Worm (Caenorhabditis elegans) whole organism, L4 larva: ENCODE results near the gene Y41C4A.21.
"Not testable (repeated sequence)": the region's sequence is repeated elsewhere in the genome, so short reads cannot be mapped to it uniquely, and the experiment has no call there.

ENCODE experiments used
- D1046.2 ChIP-seq: fragments of 200-800 bp; sonication (Bioruptor generic); IDR thresholded peaks from 2 replicates; pipeline ENCODE4 v1.3.6; 2022; ENCODE audit warnings: missing genetic modification characterization, missing compliant biosample characterization
- T26A8.4 ChIP-seq: fragments of 200-800 bp; sonication (Bioruptor generic); IDR thresholded peaks from 2 replicates; pipeline ENCODE4 v1.3.6; 2022; ENCODE audit warnings: missing genetic modification characterization, missing compliant biosample characterization
- Y48G9A.11 ChIP-seq: fragments of 200-800 bp; sonication (Bioruptor generic); IDR thresholded peaks from 2 replicates; pipeline ENCODE4 v1.3.6; 2022; ENCODE audit warnings: missing genetic modification reagents, missing genetic modification characterization, missing compliant biosample characterization
- Y5F2A.4 ChIP-seq: fragments of 200-800 bp; sonication (Bioruptor generic); optimal IDR thresholded peaks from 2 replicates; lab custom pipeline; 2018; ENCODE audit warnings: mild to moderate bottlenecking, missing genetic modification characterization, missing compliant biosample characterization
- aha-1 ChIP-seq: fragments of 150-350 bp; peaks from one replicate; lab custom pipeline; 2014; ENCODE audit warnings: missing biosample characterization, missing genetic modification characterization
- aly-2 ChIP-seq: sonication (generic microtip); optimal IDR thresholded peaks from 2 replicates; lab custom pipeline; 2018; ENCODE audit warnings: missing biosample characterization, missing genetic modification characterization
- ama-1 ChIP-seq: fragments of 150-350 bp; optimal IDR thresholded peaks from 2 replicates; lab custom pipeline; 2014; ENCODE audit warnings: inconsistent platforms, mixed read lengths
- ceh-44 ChIP-seq: fragments of 200-800 bp; sonication (Bioruptor generic); IDR thresholded peaks from 2 replicates; pipeline ENCODE4 v1.3.6; 2022; ENCODE audit warnings: missing genetic modification reagents, missing genetic modification characterization, missing compliant biosample characterization
- ctbp-1 ChIP-seq: fragments of 200-800 bp; sonication (Bioruptor generic); IDR thresholded peaks from 2 replicates; pipeline ENCODE4 v1.3.6; 2022; ENCODE audit warnings: missing genetic modification reagents, missing genetic modification characterization, missing compliant biosample characterization
- daf-16 ChIP-seq, 3 experiments: sonication (generic microtip); optimal IDR thresholded peaks; 2 replicates each; lab custom pipeline; 2016 to 2017; ENCODE audit warnings: missing genetic modification characterization in 3 of 3, missing genetic modification reagents in 3 of 3, mild to moderate bottlenecking in 2 of 3, missing compliant biosample characterization in 2 of 3, missing biosample characterization in 1 of 3, moderate library complexity in 1 of 3
- daf-19 ChIP-seq: fragments of 200-800 bp; sonication (Bioruptor generic); conservative IDR thresholded peaks from 2 replicates; pipeline ENCODE4 v1.3.6; 2022; ENCODE audit warnings: missing genetic modification characterization, missing compliant biosample characterization
- dpl-1 ChIP-seq: fragments of 150-350 bp; optimal IDR thresholded peaks from 2 replicates; lab custom pipeline; 2014; ENCODE audit warnings: missing biosample characterization, missing genetic modification reagents, missing genetic modification characterization
- duxl-1 ChIP-seq: sonication (generic microtip); optimal IDR thresholded peaks from 2 replicates; lab custom pipeline; 2016; ENCODE audit warnings: mild to moderate bottlenecking, missing genetic modification characterization, moderate library complexity, missing compliant biosample characterization; ENCODE audit not compliant: poor library complexity
- dve-1 ChIP-seq: sonication (generic microtip); optimal IDR thresholded peaks from 2 replicates; lab custom pipeline; 2017; ENCODE audit warnings: antibody characterized with exemption, mild to moderate bottlenecking, missing genetic modification characterization, missing compliant biosample characterization; ENCODE audit not compliant: insufficient read depth
- hlh-30 ChIP-seq: sonication (generic microtip); optimal IDR thresholded peaks from 2 replicates; lab custom pipeline; 2017; ENCODE audit warnings: antibody characterized with exemption, mild to moderate bottlenecking, missing genetic modification characterization, missing compliant biosample characterization; ENCODE audit not compliant: insufficient read depth
- hmg-1.1 ChIP-seq: fragments of 200-800 bp; sonication (Bioruptor generic); IDR thresholded peaks from 2 replicates; pipeline ENCODE4 v1.3.6; 2022; ENCODE audit warnings: missing genetic modification reagents, missing genetic modification characterization, missing compliant biosample characterization
- lim-7 ChIP-seq: fragments of 200-800 bp; sonication (Bioruptor generic); IDR thresholded peaks from 2 replicates; pipeline ENCODE4 v1.3.6; 2022; ENCODE audit warnings: missing genetic modification characterization, missing compliant biosample characterization
- lin-38 ChIP-seq: fragments of 200-800 bp; sonication (Bioruptor generic); IDR thresholded peaks from 2 replicates; pipeline ENCODE4 v1.3.6; 2022; ENCODE audit warnings: missing genetic modification reagents, missing genetic modification characterization, missing compliant biosample characterization
- lsy-2 ChIP-seq, 2 experiments: fragments of 150-350 bp in 1 of 2; sonication (generic microtip) in 1 of 2; optimal IDR thresholded peaks; 2 replicates each; lab custom pipeline; 2014 to 2017; ENCODE audit warnings: missing biosample characterization in 2 of 2, missing genetic modification characterization in 2 of 2
- mdl-1 ChIP-seq, 2 experiments: fragments of 150-350 bp in 1 of 2; sonication (generic microtip) in 1 of 2; optimal IDR thresholded peaks; 2 replicates each; lab custom pipeline; 2014 to 2017; ENCODE audit warnings: missing biosample characterization in 2 of 2, missing genetic modification characterization in 2 of 2
- mes-2 ChIP-seq: sonication (generic microtip); optimal IDR thresholded peaks from 2 replicates; lab custom pipeline; 2016; ENCODE audit warnings: missing genotype, mild to moderate bottlenecking, missing genetic modification characterization, missing compliant biosample characterization; ENCODE audit not compliant: poor library complexity, severe bottlenecking
- mxl-2 ChIP-seq: fragments of 200-800 bp; sonication (Bioruptor generic); conservative IDR thresholded peaks from 2 replicates; pipeline ENCODE4 v1.3.6; 2022; ENCODE audit warnings: missing genetic modification reagents, missing genetic modification characterization, missing compliant biosample characterization
- nhr-102 ChIP-seq: sonication (generic microtip); optimal IDR thresholded peaks from 2 replicates; lab custom pipeline; 2016; ENCODE audit warnings: mild to moderate bottlenecking, missing genetic modification characterization, moderate library complexity, missing compliant biosample characterization
- nhr-237 ChIP-seq: sonication (generic microtip); optimal IDR thresholded peaks from 2 replicates; lab custom pipeline; 2017; ENCODE audit warnings: missing biosample characterization, missing genetic modification characterization
- nhr-28 ChIP-seq: fragments of 150-350 bp; optimal IDR thresholded peaks from 2 replicates; lab custom pipeline; 2014; ENCODE audit warnings: missing biosample characterization, missing genetic modification characterization
- rbr-2 ChIP-seq: sonication (generic microtip); optimal IDR thresholded peaks from 2 replicates; lab custom pipeline; 2016; ENCODE audit warnings: missing genotype, missing genetic modification characterization, missing compliant biosample characterization
- saeg-2 ChIP-seq: fragments of 200-800 bp; sonication (Bioruptor generic); IDR thresholded peaks from 2 replicates; pipeline ENCODE4 v1.3.6; 2022; ENCODE audit warnings: missing genetic modification reagents, missing genetic modification characterization, missing compliant biosample characterization
- set-16 ChIP-seq: fragments of 200-800 bp; sonication (Bioruptor generic); IDR thresholded peaks from 2 replicates; pipeline ENCODE4 v1.3.6; 2022; ENCODE audit warnings: missing genetic modification reagents, missing genetic modification characterization, missing compliant biosample characterization
- skn-1 ChIP-seq: fragments of 150-350 bp; optimal IDR thresholded peaks from 2 replicates; lab custom pipeline; 2014; ENCODE audit warnings: missing biosample characterization, missing genetic modification characterization
- snpc-4 ChIP-seq: fragments of 150-350 bp; optimal IDR thresholded peaks from 2 replicates; lab custom pipeline; 2014; ENCODE audit warnings: missing biosample characterization, missing genetic modification characterization
- tag-97 ChIP-seq: fragments of 200-800 bp; sonication (Bioruptor generic); IDR thresholded peaks from 2 replicates; pipeline ENCODE4 v1.3.6; 2022; ENCODE audit warnings: missing genetic modification characterization, missing compliant biosample characterization
- unc-62 ChIP-seq, 3 experiments: fragments of 150-350 bp in 1 of 3; sonication (generic microtip); optimal IDR thresholded peaks in 2 of 3; peaks in 1 of 3; 1 replicate in 1 of 3; 2 replicates in 2 of 3; lab custom pipeline; 2014 to 2017; ENCODE audit warnings: missing biosample characterization in 3 of 3, missing genetic modification characterization in 3 of 3, missing genetic modification reagents in 3 of 3, missing genotype in 1 of 3
- vab-7 ChIP-seq: fragments of 200-800 bp; sonication (Bioruptor generic); IDR thresholded peaks from 2 replicates; pipeline ENCODE4 v1.3.6; 2022; ENCODE audit warnings: missing genetic modification reagents, missing genetic modification characterization, missing compliant biosample characterization
- zfp-2 ChIP-seq: sonication (generic microtip); optimal IDR thresholded peaks from 2 replicates; lab custom pipeline; 2016; ENCODE audit warnings: mild to moderate bottlenecking, missing genetic modification characterization, missing compliant biosample characterization
- zfp-3 ChIP-seq: fragments of 200-800 bp; sonication (Bioruptor generic); conservative IDR thresholded peaks from 2 replicates; pipeline ENCODE4 v1.3.6; 2022; ENCODE audit warnings: missing genetic modification reagents, missing genetic modification characterization, missing compliant biosample characterization
- zip-11 ChIP-seq: fragments of 200-800 bp; sonication (Bioruptor generic); IDR thresholded peaks from 2 replicates; pipeline ENCODE4 v1.3.6; 2022; ENCODE audit warnings: missing genetic modification characterization, missing compliant biosample characterization

Y41C4A.21 gene

ce11 chrIII:11750232-11750631, 18.1 kb downstream of the Y41C4A.21 start:
- no peak for TF ChIP-seq saeg-2
- TF ChIP-seq unc-62 (GFP tag; optimal IDR thresholded peaks at IDR 0.05 in 1 of 2; lab: Kevin White, UChicago) = peak in 1 of 2 experiments; percentile 92
- no peak for TF ChIP-seq unc-62 (tag; optimal IDR thresholded peaks at IDR 0.05; lab: Kevin White, UChicago)
- TF ChIP-seq aha-1 (tag; lab: Kevin White, UChicago) = peak; percentile 46

ce11 chrIII:11750817-11751216, 18.7 kb downstream of the Y41C4A.21 start:
- peak in 1 of 2 experiments; percentile 30 for TF ChIP-seq unc-62 (GFP tag; optimal IDR thresholded peaks at IDR 0.05 in 1 of 2; lab: Kevin White, UChicago)
- TF ChIP-seq unc-62 (tag; optimal IDR thresholded peaks at IDR 0.05; lab: Kevin White, UChicago) = no peak
- TF ChIP-seq set-16 (GFP tag; lab: Robert Waterston, UW) = no peak
- TF ChIP-seq rbr-2 (tag; lab: Kevin White, UChicago) = no peak
- TF ChIP-seq, all 104 proteins: peak for 1

DNA sequence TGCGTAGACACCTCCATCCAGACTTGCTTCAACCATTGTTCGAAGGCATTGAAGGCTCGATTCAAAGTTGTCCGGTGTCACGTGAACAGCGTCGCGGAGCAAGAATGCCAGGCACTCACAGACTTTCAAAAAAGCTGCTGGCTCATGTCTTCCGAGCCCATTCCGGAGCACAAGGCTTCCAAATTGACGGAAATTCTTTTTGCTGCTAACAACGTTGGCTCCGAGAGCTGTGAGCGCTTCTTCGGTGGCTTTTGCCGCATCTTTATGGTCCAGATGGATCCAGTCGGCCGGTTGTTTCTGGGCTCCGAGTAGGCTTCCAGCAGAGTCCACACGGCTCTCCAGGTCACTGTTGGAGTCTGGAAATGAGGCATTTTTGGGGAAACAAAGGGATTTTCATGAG, 25.7 kb downstream of the Y41C4A.21 start:
- no peak for TF ChIP-seq vab-7 (GFP tag; lab: Robert Waterston, UW)
- TF ChIP-seq nhr-102 (tag; lab: Kevin White, UChicago) = no peak
- peak; percentile 52 for TF ChIP-seq set-16 (GFP tag; lab: Robert Waterston, UW)
- no peak for TF ChIP-seq snpc-4 (tag; lab: Kevin White, UChicago)
- no peak for TF ChIP-seq skn-1 (tag; lab: Kevin White, UChicago)
- TF ChIP-seq aly-2 (tag; lab: Kevin White, UChicago) = no peak
- TF ChIP-seq D1046.2 = no peak
- TF ChIP-seq mxl-2 = no peak
- TF ChIP-seq zfp-3 (GFP tag; lab: Robert Waterston, UW) = no peak
- TF ChIP-seq unc-62 (GFP tag; optimal IDR thresholded peaks at IDR 0.05 in 1 of 2; lab: Kevin White, UChicago) = peak in 1 of 2 experiments; percentile 17
- no peak for TF ChIP-seq unc-62 (tag; optimal IDR thresholded peaks at IDR 0.05; lab: Kevin White, UChicago)
- no peak for TF ChIP-seq duxl-1 (tag; lab: Kevin White, UChicago)
- TF ChIP-seq zip-11 (GFP tag; lab: Robert Waterston, UW) = no peak

DNA sequence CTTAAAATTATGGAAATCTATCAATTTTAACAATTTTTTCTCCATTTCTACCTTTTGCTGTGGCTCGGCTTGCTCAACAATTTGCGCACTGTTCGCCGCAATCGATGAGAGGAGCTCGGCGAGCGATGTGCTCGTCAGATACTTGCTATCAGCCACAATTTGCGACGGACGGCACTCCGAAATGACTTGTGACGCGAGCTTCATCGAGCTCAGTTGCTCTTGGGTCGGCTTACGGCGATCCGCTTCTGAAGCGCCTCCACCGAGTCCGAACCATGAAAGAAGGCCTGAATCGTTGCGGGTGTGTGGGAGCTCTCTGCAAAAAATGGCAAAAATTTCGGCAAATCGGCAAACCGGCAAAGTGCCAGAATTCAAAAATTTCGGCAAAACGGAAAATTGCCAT, 28.5 kb downstream of the Y41C4A.21 start:
- no peak for TF ChIP-seq nhr-237 (tag; lab: Kevin White, UChicago)
- peak; percentile 75 for TF ChIP-seq set-16 (GFP tag; lab: Robert Waterston, UW)

ce11 chrIII:11773581-11773980, 41.4 kb downstream of the Y41C4A.21 start, which contains the start of gene gbf-1:
Gene gbf-1, minus strand, starts transcription at chrIII:11773681.
- not testable (repeated sequence) for TF ChIP-seq nhr-28 (tag; lab: Kevin White, UChicago); Y5F2A.4 (GFP tag; lab: Kevin White, UChicago); daf-19 (GFP tag; lab: Robert Waterston, UW)

DNA sequence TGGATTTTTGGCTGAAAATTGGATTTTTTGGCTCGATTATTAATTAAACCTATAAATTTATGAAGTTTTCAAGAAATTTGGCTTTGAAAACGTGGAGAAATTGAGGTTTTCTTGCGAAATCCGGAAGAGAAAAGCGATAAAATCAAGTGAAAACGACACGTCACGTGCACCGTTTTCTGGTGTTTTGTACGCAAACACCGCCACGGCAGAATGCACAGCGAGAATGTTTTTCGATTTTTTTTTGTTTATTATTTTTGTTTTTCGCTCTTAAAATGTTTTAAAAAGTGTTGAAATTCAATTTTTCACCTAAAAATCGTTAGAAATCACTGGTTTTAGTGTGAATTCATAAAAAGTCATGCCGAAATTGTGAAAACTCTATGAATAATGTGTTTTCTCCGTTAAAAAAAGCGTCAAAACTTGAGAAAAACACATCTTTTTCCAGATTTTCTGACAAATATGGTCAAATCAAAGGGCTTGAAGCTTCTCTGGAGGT, 42.4 kb downstream of the Y41C4A.21 start, which contains the start of gene immp-1:
TSS of gene immp-1 (plus strand) at position 443 of the 493 bp plus-strand sequence.
- TF ChIP-seq Y48G9A.11 (GFP tag; lab: Robert Waterston, UW) = no peak
- TF ChIP-seq ama-1 (lab: Kevin White, UChicago) = no peak
- TF ChIP-seq D1046.2 = no peak
- no peak for TF ChIP-seq lim-7
- TF ChIP-seq ctbp-1 (GFP tag; lab: Robert Waterston, UW) = no peak
- TF ChIP-seq hmg-1.1 (GFP tag; lab: Robert Waterston, UW) = peak; percentile 53; the same call in 1 of the 2 replicates
- peak; percentile 28; the same call in 1 of the 2 replicates for TF ChIP-seq T26A8.4 (GFP tag; lab: Robert Waterston, UW)
- no peak for TF ChIP-seq daf-16 (GFP tag; optimal IDR thresholded peaks at IDR 0.05; lab: Kevin White, UChicago)
- peak; percentile 51 for TF ChIP-seq daf-16 (tag; optimal IDR thresholded peaks at IDR 0.05; lab: Kevin White, UChicago)
- TF ChIP-seq lin-38 (GFP tag; lab: Robert Waterston, UW) = peak; percentile 53
- TF ChIP-seq zfp-2 (tag; lab: Kevin White, UChicago) = no peak
- TF ChIP-seq lsy-2 (tag; optimal IDR thresholded peaks at IDR 0.05; lab: Kevin White, UChicago) = peak in 1 of 2 experiments; percentile 64
- no peak for TF ChIP-seq duxl-1 (tag; lab: Kevin White, UChicago)
- TF ChIP-seq dve-1 (tag; lab: Kevin White, UChicago) = peak; percentile 29
- peak in 1 of 2 experiments; percentile 49 for TF ChIP-seq mdl-1 (tag; optimal IDR thresholded peaks at IDR 0.05; lab: Kevin White, UChicago)
- TF ChIP-seq tag-97 = no peak
- TF ChIP-seq hlh-30 (tag; lab: Kevin White, UChicago) = peak; percentile 97
- TF ChIP-seq mes-2 (tag; lab: Kevin White, UChicago) = peak; percentile 72
- no peak for TF ChIP-seq ceh-44 (GFP tag; lab: Robert Waterston, UW)
- TF ChIP-seq dpl-1 (GFP tag; lab: Kevin White, UChicago) = peak; percentile 52
